Fruit fly (Drosophila melanogaster): ENCODE measurements around the gene CG8814.

Gene CG8814

DNA sequence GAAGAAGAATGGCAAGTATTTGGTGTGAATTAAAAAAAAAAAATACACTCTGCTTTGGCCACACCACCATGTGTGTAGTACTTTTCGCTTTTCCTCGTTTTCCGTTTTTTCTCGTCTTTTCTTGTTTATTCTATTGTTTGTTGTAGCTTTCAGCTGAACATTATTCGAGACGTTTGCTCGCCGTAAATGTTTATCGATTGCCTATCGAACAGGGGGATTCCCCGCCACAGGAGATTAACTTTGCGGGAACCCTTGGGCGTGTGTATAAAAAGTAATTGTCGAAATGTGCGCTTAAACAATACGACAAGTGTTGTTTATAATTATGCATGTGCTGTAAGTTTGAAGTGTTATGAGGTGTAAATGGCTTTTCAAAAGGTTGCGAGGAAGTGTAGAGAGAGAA lies 23.0 kb downstream of the CG8814 start:
- no peak for TF ChIP-seq Pif1B (GFP tag; optimal IDR thresholded peaks at IDR 0.05)
- no peak for TF ChIP-seq Snoo (tag; optimal IDR thresholded peaks at IDR 0.05)
- TF ChIP-seq CG12605 (GFP tag; IDR thresholded peaks at IDR 0.05) = no peak
- no peak for TF ChIP-seq CG34367 (tag; optimal IDR thresholded peaks at IDR 0.05)
- no peak for TF ChIP-seq CG14655 (GFP tag; optimal IDR thresholded peaks at IDR 0.05)
- TF ChIP-seq CG15710 (tag; optimal IDR thresholded peaks at IDR 0.05) = no peak
- no peak for TF ChIP-seq CG8159 (tag; optimal IDR thresholded peaks at IDR 0.05)
- TF ChIP-seq CG9948 (tag; optimal IDR thresholded peaks at IDR 0.05) = no peak
- TF ChIP-seq CG17806 (tag; optimal IDR thresholded peaks at IDR 0.05) = no peak
- no peak for TF ChIP-seq Ets98B (GFP tag; IDR thresholded peaks at IDR 0.05)
- no peak for TF ChIP-seq CG10348 (GFP tag; IDR thresholded peaks at IDR 0.05)
- no peak for TF ChIP-seq fd96Ca (GFP tag; IDR thresholded peaks at IDR 0.05)
- TF ChIP-seq CG32121 (GFP tag; IDR thresholded peaks at IDR 0.05) = no peak
- TF ChIP-seq rn (GFP tag; IDR thresholded peaks at IDR 0.05) = no peak
- no peak for TF ChIP-seq CG8301 (tag; optimal IDR thresholded peaks at IDR 0.05)
- no peak for TF ChIP-seq EcR (GFP tag; optimal IDR thresholded peaks at IDR 0.05)
- no peak for TF ChIP-seq CG13204 (GFP tag; optimal IDR thresholded peaks at IDR 0.05)
- TF ChIP-seq D1 (tag; optimal IDR thresholded peaks at IDR 0.05) = no peak
- no peak for TF ChIP-seq gl (tag; optimal IDR thresholded peaks at IDR 0.05)

dm6 chr2L:2898247-2898646 lies 23.6 kb downstream of the CG8814 start:
- TF ChIP-seq EcR (GFP tag; optimal IDR thresholded peaks at IDR 0.05) = peak; percentile 13
- no peak for TF ChIP-seq CG32121 (GFP tag; IDR thresholded peaks at IDR 0.05)
- TF ChIP-seq CG13204 (GFP tag; optimal IDR thresholded peaks at IDR 0.05) = no peak
- TF ChIP-seq CG8159 (tag; optimal IDR thresholded peaks at IDR 0.05) = no peak

DNA sequence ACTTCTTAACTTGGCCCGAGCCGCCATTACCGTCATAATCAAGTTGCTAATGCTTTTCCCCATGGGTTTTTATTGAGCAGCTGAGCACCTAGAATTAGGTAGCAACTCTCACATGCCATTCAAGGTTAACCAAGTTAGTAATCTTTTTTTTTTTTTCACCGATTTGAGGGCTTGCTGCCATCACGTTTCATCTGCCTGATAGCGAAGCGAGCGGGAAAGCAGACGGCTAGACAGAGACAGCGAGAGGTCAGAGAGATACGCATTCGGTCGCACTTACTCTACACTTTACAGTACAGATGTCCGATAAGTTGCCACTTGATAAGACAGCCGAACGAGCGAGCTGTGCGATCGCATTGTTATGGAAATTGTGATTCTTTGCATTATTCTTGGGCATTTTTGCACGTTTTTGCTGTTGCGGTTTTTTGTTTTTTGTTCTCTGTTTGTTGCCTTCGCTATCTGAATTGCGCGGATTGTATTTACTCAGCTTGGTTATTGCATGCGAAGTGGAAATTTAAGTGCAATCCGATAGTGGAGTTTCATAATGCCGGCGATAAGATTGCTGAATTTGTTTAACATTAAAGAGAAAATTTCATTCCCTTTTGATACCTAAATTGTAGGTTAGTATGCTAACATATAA lies 25.8 kb downstream of the CG8814 start:
- TF ChIP-seq EcR (GFP tag; optimal IDR thresholded peaks at IDR 0.05) (peak; percentile 75), CG14655 (GFP tag; optimal IDR thresholded peaks at IDR 0.05) (peak; percentile 4), fd96Ca (GFP tag; IDR thresholded peaks at IDR 0.05) (no peak)

DNA sequence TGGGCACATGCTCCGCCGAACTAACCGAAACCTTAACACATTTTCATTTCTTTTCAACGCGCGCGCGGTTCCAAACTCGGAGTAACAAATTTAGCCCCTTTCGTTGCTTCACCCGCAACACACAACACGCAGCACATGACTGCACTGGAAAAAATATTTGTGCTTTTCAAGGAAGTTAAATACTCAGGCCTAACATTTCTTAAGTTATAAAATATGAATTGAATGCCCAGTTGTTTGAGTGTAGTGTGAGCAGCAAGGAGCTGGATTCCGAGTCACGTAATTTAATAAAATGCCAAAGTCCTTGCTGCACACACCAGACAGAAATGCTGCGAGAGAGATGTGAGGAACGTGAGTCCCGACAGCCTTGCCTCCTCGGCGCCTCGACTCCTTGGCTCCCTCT lies 26.8 kb downstream of the CG8814 start:
- TF ChIP-seq CG8301 (tag; optimal IDR thresholded peaks at IDR 0.05) (no peak), CG4496 (GFP tag; IDR thresholded peaks at IDR 0.05) (no peak), CG8159 (tag; optimal IDR thresholded peaks at IDR 0.05) (no peak), CG10348 (GFP tag; IDR thresholded peaks at IDR 0.05) (no peak), CG12605 (GFP tag; IDR thresholded peaks at IDR 0.05) (no peak), CG34367 (tag; optimal IDR thresholded peaks at IDR 0.05) (no peak), CG14655 (GFP tag; optimal IDR thresholded peaks at IDR 0.05) (no peak), Snoo (tag; optimal IDR thresholded peaks at IDR 0.05) (no peak), EcR (GFP tag; optimal IDR thresholded peaks at IDR 0.05) (no peak), CG13204 (GFP tag; optimal IDR thresholded peaks at IDR 0.05) (no peak)

DNA sequence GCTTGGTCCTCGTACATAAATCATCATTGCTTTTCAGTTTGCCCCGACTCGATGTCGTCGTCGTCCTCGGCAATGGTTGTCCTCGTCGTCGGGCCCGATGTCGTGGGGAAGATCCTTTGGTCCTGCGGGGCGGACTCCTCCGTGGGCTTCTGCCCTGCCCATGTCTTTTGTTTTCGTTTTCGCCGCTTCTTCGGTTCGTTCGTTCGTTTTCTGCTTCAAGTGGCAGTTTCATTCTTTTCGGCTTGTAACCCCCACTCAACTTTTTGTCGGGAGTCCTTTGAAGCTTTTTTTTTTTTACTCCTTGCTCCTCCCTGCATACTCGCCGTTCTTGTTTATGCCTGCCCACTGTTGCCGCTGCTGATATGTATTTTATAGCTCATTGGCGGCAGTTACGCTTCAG lies 29.0 kb downstream of the CG8814 start:
- TF ChIP-seq Ets98B (GFP tag; IDR thresholded peaks at IDR 0.05) (no peak), CG14655 (GFP tag; optimal IDR thresholded peaks at IDR 0.05) (no peak), EcR (GFP tag; optimal IDR thresholded peaks at IDR 0.05) (no peak), Pif1A (GFP tag; optimal IDR thresholded peaks at IDR 0.05) (no peak), CG12605 (GFP tag; IDR thresholded peaks at IDR 0.05) (no peak), CG8301 (tag; optimal IDR thresholded peaks at IDR 0.05) (no peak), CG10348 (GFP tag; IDR thresholded peaks at IDR 0.05) (no peak), CG8159 (tag; optimal IDR thresholded peaks at IDR 0.05) (no peak), gl (tag; optimal IDR thresholded peaks at IDR 0.05) (no peak), Pif1B (GFP tag; optimal IDR thresholded peaks at IDR 0.05) (no peak)

DNA sequence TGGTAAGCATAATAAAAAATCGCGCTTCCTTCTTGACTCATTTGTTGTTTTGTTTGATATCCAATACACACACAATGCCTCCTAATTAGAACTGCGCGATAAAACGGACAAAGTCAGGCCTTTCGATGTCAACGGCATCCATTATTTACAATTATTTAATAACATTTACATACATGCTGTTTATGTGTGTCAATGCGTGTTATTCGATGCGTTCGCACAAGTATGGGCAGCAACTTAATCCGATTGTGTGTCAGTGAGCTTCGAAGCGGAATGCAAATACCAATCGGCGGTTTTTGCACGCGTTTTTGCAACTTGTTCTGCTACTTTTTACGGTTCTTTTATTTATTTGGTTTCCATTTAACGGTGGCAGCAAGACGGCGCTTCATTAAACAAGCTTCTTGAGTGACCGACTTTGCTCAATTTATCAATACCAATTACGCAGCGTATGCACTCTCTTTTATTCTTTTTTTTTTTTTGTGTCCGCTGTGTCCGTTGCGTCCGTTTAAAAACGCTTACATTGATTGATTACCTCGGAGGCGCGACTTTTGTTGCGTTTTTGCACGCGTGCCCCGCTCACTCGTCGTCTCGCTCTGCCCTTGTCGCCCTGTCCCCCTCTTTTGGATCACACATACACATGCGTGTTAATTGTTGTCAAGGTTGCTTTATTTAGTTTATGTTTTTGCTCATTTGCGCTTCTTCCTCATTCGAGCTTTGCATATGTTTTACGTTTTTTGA lies 29.8 kb downstream of the CG8814 start:
- TF ChIP-seq CG15710 (tag; optimal IDR thresholded peaks at IDR 0.05) = no peak
- TF ChIP-seq gl (tag; optimal IDR thresholded peaks at IDR 0.05) = no peak
- TF ChIP-seq EcR (GFP tag; optimal IDR thresholded peaks at IDR 0.05) = peak; percentile 40

DNA sequence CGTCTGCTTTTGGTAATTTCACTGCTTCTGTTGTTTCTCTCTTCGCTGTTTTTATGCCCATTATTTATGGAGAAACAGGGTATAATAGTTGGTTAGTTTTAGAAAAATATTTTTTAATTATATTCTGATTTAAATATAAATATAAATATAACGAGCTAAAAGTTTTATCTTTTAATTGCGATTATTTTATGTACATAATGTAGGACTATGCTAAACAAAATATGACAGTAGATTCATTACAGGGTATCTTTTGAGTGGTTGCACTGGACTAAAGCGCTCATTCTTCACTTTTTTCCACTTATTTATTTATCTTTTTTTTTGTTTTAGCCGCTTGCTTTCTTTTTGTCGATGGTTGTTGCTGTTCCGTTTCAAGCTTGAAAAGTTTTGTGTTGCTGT lies 30.4 kb downstream of the CG8814 start:
- peak; percentile 71 for TF ChIP-seq Snoo (tag; optimal IDR thresholded peaks at IDR 0.05)
- peak; percentile 38 for TF ChIP-seq CG9948 (tag; optimal IDR thresholded peaks at IDR 0.05)
- peak; percentile 16 for TF ChIP-seq CG34367 (tag; optimal IDR thresholded peaks at IDR 0.05)
- TF ChIP-seq gl (tag; optimal IDR thresholded peaks at IDR 0.05) = no peak
- no peak for TF ChIP-seq CG12605 (GFP tag; IDR thresholded peaks at IDR 0.05)
- TF ChIP-seq CG13204 (GFP tag; optimal IDR thresholded peaks at IDR 0.05) = no peak
- no peak for TF ChIP-seq EcR (GFP tag; optimal IDR thresholded peaks at IDR 0.05)
- TF ChIP-seq CG8159 (tag; optimal IDR thresholded peaks at IDR 0.05) = peak; percentile 72
- no peak for TF ChIP-seq fd96Ca (GFP tag; IDR thresholded peaks at IDR 0.05)
- peak; percentile 32 for TF ChIP-seq CG8301 (tag; optimal IDR thresholded peaks at IDR 0.05)
- TF ChIP-seq D1 (tag; optimal IDR thresholded peaks at IDR 0.05) = peak; percentile 41
- TF ChIP-seq CG14655 (GFP tag; optimal IDR thresholded peaks at IDR 0.05) = peak; percentile 38
- TF ChIP-seq CG15710 (tag; optimal IDR thresholded peaks at IDR 0.05) = peak; percentile 62
- TF ChIP-seq Pif1B (GFP tag; optimal IDR thresholded peaks at IDR 0.05) = peak; percentile 69
- TF ChIP-seq Pif1A (GFP tag; optimal IDR thresholded peaks at IDR 0.05) = peak; percentile 48
- no peak for TF ChIP-seq CG10348 (GFP tag; IDR thresholded peaks at IDR 0.05)
- peak; percentile 73 for TF ChIP-seq CG32121 (GFP tag; IDR thresholded peaks at IDR 0.05)
- TF ChIP-seq rn (GFP tag; IDR thresholded peaks at IDR 0.05) = peak; percentile 50
- TF ChIP-seq CG17806 (tag; optimal IDR thresholded peaks at IDR 0.05) = peak; percentile 32
- peak; percentile 41; the same call in 2 of the 3 replicates for TF ChIP-seq CG4496 (GFP tag; IDR thresholded peaks at IDR 0.05)
- peak; percentile 51; the same call in 1 of the 2 replicates for TF ChIP-seq Ets98B (GFP tag; IDR thresholded peaks at IDR 0.05)
